Worm (Caenorhabditis elegans) whole organism, late embryonic: ENCODE results near the gene dhs-18.

Source experiments
- K02D7.2 ChIP-seq: sonication (generic microtip); optimal IDR thresholded peaks from 2 replicates; lab custom pipeline; 2017; ENCODE audit warnings: mild to moderate bottlenecking, missing genetic modification characterization, missing compliant biosample characterization
- K09A11.1 ChIP-seq: sonication (generic microtip); optimal IDR thresholded peaks from 2 replicates; lab custom pipeline; 2017; ENCODE audit warnings: antibody characterized with exemption, mild to moderate bottlenecking, missing genetic modification characterization, missing compliant biosample characterization; ENCODE audit not compliant: insufficient read depth
- T23F11.4 ChIP-seq: fragments of 200-800 bp; sonication (Bioruptor generic); optimal IDR thresholded peaks from 2 replicates; lab custom pipeline; 2018; ENCODE audit warnings: mild to moderate bottlenecking, missing genetic modification characterization, missing compliant biosample characterization
- Y22D7AL.16 ChIP-seq: sonication (generic microtip); optimal IDR thresholded peaks from 2 replicates; lab custom pipeline; 2016; ENCODE audit warnings: missing genetic modification characterization, missing compliant biosample characterization
- ahr-1 ChIP-seq: sonication (generic microtip); optimal IDR thresholded peaks from 2 replicates; lab custom pipeline; 2016; ENCODE audit warnings: missing genetic modification characterization, missing compliant biosample characterization
- ama-1 ChIP-seq: fragments of 150-350 bp; optimal IDR thresholded peaks from 2 replicates; lab custom pipeline; 2014
- ceh-14 ChIP-seq: sonication (generic microtip); optimal IDR thresholded peaks from 2 replicates; lab custom pipeline; 2016; ENCODE audit warnings: missing genotype, missing genetic modification characterization, missing compliant biosample characterization
- ceh-18 ChIP-seq: sonication (generic microtip); optimal IDR thresholded peaks from 2 replicates; lab custom pipeline; 2016; ENCODE audit warnings: missing genetic modification characterization, missing compliant biosample characterization
- ceh-19 ChIP-seq: fragments of 200-800 bp; sonication (Bioruptor generic); optimal IDR thresholded peaks from 2 replicates; lab custom pipeline; 2018; ENCODE audit warnings: mild to moderate bottlenecking, missing genetic modification characterization, missing compliant biosample characterization
- ceh-2 ChIP-seq: sonication (generic microtip); optimal IDR thresholded peaks from 2 replicates; lab custom pipeline; 2016; ENCODE audit warnings: missing genotype, missing genetic modification characterization, missing compliant biosample characterization
- ceh-24 ChIP-seq: sonication (generic microtip); optimal IDR thresholded peaks from 2 replicates; lab custom pipeline; 2016; ENCODE audit warnings: mild to moderate bottlenecking, missing genetic modification characterization, missing compliant biosample characterization
- ceh-30 ChIP-seq: fragments of 150-350 bp; optimal IDR thresholded peaks from 2 replicates; lab custom pipeline; 2014; ENCODE audit warnings: missing biosample characterization, missing genetic modification characterization
- ceh-31 ChIP-seq: sonication (generic microtip); optimal IDR thresholded peaks from 2 replicates; lab custom pipeline; 2016; ENCODE audit warnings: missing genetic modification characterization, missing compliant biosample characterization
- ceh-6 ChIP-seq: fragments of 200-800 bp; sonication (Bioruptor generic); optimal IDR thresholded peaks from 2 replicates; lab custom pipeline; 2018; ENCODE audit warnings: mild to moderate bottlenecking, missing genetic modification characterization, missing compliant biosample characterization
- che-1 ChIP-seq: sonication (generic microtip); optimal IDR thresholded peaks from 2 replicates; lab custom pipeline; 2016; ENCODE audit warnings: mild to moderate bottlenecking, missing genetic modification characterization, missing compliant biosample characterization
- dmd-4 ChIP-seq: sonication (generic microtip); optimal IDR thresholded peaks from 2 replicates; lab custom pipeline; 2016; ENCODE audit warnings: borderline replicate concordance, missing genetic modification characterization, missing compliant biosample characterization
- elt-2 ChIP-seq: sonication (generic microtip); optimal IDR thresholded peaks from 2 replicates; lab custom pipeline; 2016; ENCODE audit warnings: missing genetic modification reagents, missing genetic modification characterization, missing compliant biosample characterization
- ets-4 ChIP-seq: sonication (generic microtip); optimal IDR thresholded peaks from 2 replicates; lab custom pipeline; 2016; ENCODE audit warnings: missing genetic modification characterization, missing compliant biosample characterization
- eyg-1 ChIP-seq: sonication (generic microtip); optimal IDR thresholded peaks from 2 replicates; lab custom pipeline; 2016; ENCODE audit warnings: missing genotype, missing genetic modification characterization, missing compliant biosample characterization
- fkh-10 ChIP-seq: fragments of 150-350 bp; optimal IDR thresholded peaks from 2 replicates; lab custom pipeline; 2014; ENCODE audit warnings: missing biosample characterization, missing genetic modification reagents, missing genetic modification characterization
- gmeb-2 ChIP-seq: sonication (generic microtip); optimal IDR thresholded peaks from 2 replicates; lab custom pipeline; 2016; ENCODE audit warnings: missing genetic modification characterization, inconsistent platforms, missing compliant biosample characterization
- hlh-15 ChIP-seq: sonication (generic microtip); optimal IDR thresholded peaks from 2 replicates; lab custom pipeline; 2016; ENCODE audit warnings: missing genetic modification characterization, missing compliant biosample characterization
- hlh-6 ChIP-seq: sonication (generic microtip); optimal IDR thresholded peaks from 2 replicates; lab custom pipeline; 2016; ENCODE audit warnings: missing genotype, missing genetic modification characterization, missing compliant biosample characterization
- lim-6 ChIP-seq: sonication (generic microtip); optimal IDR thresholded peaks from 2 replicates; lab custom pipeline; 2016; ENCODE audit warnings: missing genetic modification characterization, missing compliant biosample characterization
- nfya-1 ChIP-seq: sonication (generic microtip); optimal IDR thresholded peaks from 2 replicates; lab custom pipeline; 2017; ENCODE audit warnings: missing genetic modification characterization, mild to moderate bottlenecking, missing compliant biosample characterization, antibody characterized with exemption, moderate library complexity
- nhr-11 ChIP-seq: fragments of 150-350 bp; optimal IDR thresholded peaks from 2 replicates; lab custom pipeline; 2014; ENCODE audit warnings: missing biosample characterization, missing genetic modification characterization
- nhr-232 ChIP-seq: sonication (generic microtip); optimal IDR thresholded peaks from 2 replicates; lab custom pipeline; 2016; ENCODE audit warnings: missing genetic modification characterization, missing compliant biosample characterization
- odd-2 ChIP-seq: sonication (generic microtip); optimal IDR thresholded peaks from 2 replicates; lab custom pipeline; 2017; ENCODE audit warnings: antibody characterized with exemption, mild to moderate bottlenecking, missing genetic modification characterization, missing compliant biosample characterization
- pat-9 ChIP-seq: fragments of 200-800 bp; sonication (Bioruptor generic); optimal IDR thresholded peaks from 2 replicates; lab custom pipeline; 2018; ENCODE audit warnings: mild to moderate bottlenecking, missing genetic modification characterization, moderate library complexity, missing compliant biosample characterization
- pax-1 ChIP-seq: fragments of 150-350 bp; optimal IDR thresholded peaks from 2 replicates; lab custom pipeline; 2014; ENCODE audit warnings: missing biosample characterization, missing genetic modification characterization
- pha-2 ChIP-seq: sonication (generic microtip); optimal IDR thresholded peaks from 2 replicates; lab custom pipeline; 2017; ENCODE audit warnings: mild to moderate bottlenecking, missing genetic modification characterization, missing compliant biosample characterization
- pha-4 ChIP-seq: fragments of 150-350 bp; optimal IDR thresholded peaks from 2 replicates; lab custom pipeline; 2018; ENCODE audit warnings: missing biosample characterization, missing genetic modification reagents, missing genetic modification characterization
- pqm-1 ChIP-seq: sonication (generic microtip); optimal IDR thresholded peaks from 2 replicates; lab custom pipeline; 2016; ENCODE audit warnings: missing genetic modification characterization, missing compliant biosample characterization
- pros-1 ChIP-seq: fragments of 150-350 bp; optimal IDR thresholded peaks from 2 replicates; lab custom pipeline; 2014; ENCODE audit warnings: missing biosample characterization, missing genetic modification reagents, missing genetic modification characterization
- ref-2 ChIP-seq: sonication (generic microtip); optimal IDR thresholded peaks from 2 replicates; lab custom pipeline; 2016; ENCODE audit warnings: missing genetic modification characterization, missing compliant biosample characterization
- rnt-1 ChIP-seq: sonication (generic microtip); optimal IDR thresholded peaks from 2 replicates; lab custom pipeline; 2016; ENCODE audit warnings: missing genetic modification characterization, missing compliant biosample characterization
- sdc-2 ChIP-seq: sonication (generic microtip); optimal IDR thresholded peaks from 2 replicates; lab custom pipeline; 2016; ENCODE audit warnings: missing genotype, missing genetic modification characterization, missing compliant biosample characterization
- sox-4 ChIP-seq: sonication (generic microtip); optimal IDR thresholded peaks from 2 replicates; lab custom pipeline; 2017; ENCODE audit warnings: mild to moderate bottlenecking, missing genetic modification characterization, inconsistent platforms, missing compliant biosample characterization
- tbx-2 ChIP-seq: sonication (generic microtip); optimal IDR thresholded peaks from 2 replicates; lab custom pipeline; 2016; ENCODE audit warnings: missing genetic modification characterization, missing compliant biosample characterization
- tbx-7 ChIP-seq: sonication (generic microtip); optimal IDR thresholded peaks from 2 replicates; lab custom pipeline; 2016; ENCODE audit warnings: missing genotype, missing genetic modification characterization, missing compliant biosample characterization
- unc-3 ChIP-seq, 2 experiments: fragments of 200-800 bp in 1 of 2; sonication (Bioruptor generic) in 1 of 2; sonication (generic microtip) in 1 of 2; conservative IDR thresholded peaks in 1 of 2; optimal IDR thresholded peaks in 1 of 2; 2 replicates each; pipeline versions ENCODE4 v1.3.6 to Lab custom; 2016 to 2022; ENCODE audit warnings: missing compliant biosample characterization in 2 of 2, missing genetic modification characterization in 2 of 2, missing genetic modification reagents in 1 of 2
- unc-42 ChIP-seq: sonication (generic microtip); optimal IDR thresholded peaks from 2 replicates; lab custom pipeline; 2016; ENCODE audit warnings: missing genotype, missing genetic modification characterization, missing compliant biosample characterization
- unc-55 ChIP-seq: sonication (generic microtip); optimal IDR thresholded peaks from 2 replicates; lab custom pipeline; 2017; ENCODE audit warnings: missing biosample characterization, missing genetic modification reagents, missing genetic modification characterization
- unc-86 ChIP-seq: sonication (generic microtip); optimal IDR thresholded peaks from 2 replicates; lab custom pipeline; 2016; ENCODE audit warnings: missing genetic modification characterization, missing compliant biosample characterization
- ztf-16 ChIP-seq: sonication (generic microtip); optimal IDR thresholded peaks from 2 replicates; lab custom pipeline; 2017; ENCODE audit warnings: missing genetic modification characterization, missing compliant biosample characterization

Gene dhs-18

ce11 chrV:11039379-11039954 lies 7.2 kb downstream of the dhs-18 start, which contains the start of gene pak-2 (continued):
- TF ChIP-seq sdc-2 (peak; percentile 36), tbx-2 (tag; lab: Kevin White, UChicago) (peak; percentile 98), pat-9 (tag; lab: Kevin White, UChicago) (no peak), ahr-1 (peak; percentile 77), ets-4 (tag; lab: Kevin White, UChicago) (peak; percentile 97), sox-4 (tag; lab: Kevin White, UChicago) (peak; percentile 0), pax-1 (peak; percentile 42), ztf-16 (tag; lab: Kevin White, UChicago) (peak; percentile 70), dmd-4 (peak; percentile 34), che-1 (tag; lab: Kevin White, UChicago) (peak; percentile 44), pha-4 (no peak), K02D7.2 (tag; lab: Kevin White, UChicago) (peak; percentile 62), ceh-6 (peak; percentile 43), fkh-10 (no peak)

- TF ChIP-seq rnt-1 = peak; percentile 32
- TF ChIP-seq unc-55 (GFP tag; lab: Kevin White, UChicago) = peak; percentile 92
- no peak for TF ChIP-seq pha-4
- TF ChIP-seq, all 69 proteins: peak for 2
Measured at ce11 chrV:11034748-11035147, 11.9 kb downstream of the dhs-18 start, which contains the start of gene pptr-2. TSS of gene pptr-2 (minus strand) at chrV:11034931.

ce11 chrV:11033241-11033640 lies 13.4 kb downstream of the dhs-18 start:
- TF ChIP-seq Y22D7AL.16 = no peak
- no peak for TF ChIP-seq ceh-2
- no peak for TF ChIP-seq fkh-10
- no peak for TF ChIP-seq hlh-6 (tag; lab: Kevin White, UChicago)
- no peak for TF ChIP-seq unc-42 (tag; lab: Kevin White, UChicago)
- no peak for TF ChIP-seq unc-86 (tag; lab: Kevin White, UChicago)
- TF ChIP-seq eyg-1 (tag; lab: Kevin White, UChicago) = no peak
- no peak for TF ChIP-seq ceh-31 (tag; lab: Kevin White, UChicago)
- TF ChIP-seq ceh-24 (tag; lab: Kevin White, UChicago) = no peak
- no peak for TF ChIP-seq ceh-18 (tag; lab: Kevin White, UChicago)
- no peak for TF ChIP-seq nfya-1 (tag; lab: Kevin White, UChicago)
- TF ChIP-seq hlh-15 (tag; lab: Kevin White, UChicago) = no peak
- TF ChIP-seq dmd-4 = no peak
- no peak for TF ChIP-seq sdc-2
- no peak for TF ChIP-seq tbx-2 (tag; lab: Kevin White, UChicago)
- no peak for TF ChIP-seq ceh-19

ce11 chrV:11030675-11031074 lies 16.0 kb downstream of the dhs-18 start:
- TF ChIP-seq ahr-1 = no peak
- TF ChIP-seq fkh-10 = no peak
- TF ChIP-seq ceh-2 = no peak
- TF ChIP-seq pha-2 (tag; lab: Kevin White, UChicago) = no peak
- no peak for TF ChIP-seq ceh-30
- TF ChIP-seq K09A11.1 (tag; lab: Kevin White, UChicago) = no peak
- TF ChIP-seq unc-55 (GFP tag; lab: Kevin White, UChicago) = no peak
- TF ChIP-seq pros-1 = no peak

ce11 chrV:11029309-11029708 lies 17.3 kb downstream of the dhs-18 start:
- peak; percentile 30 for TF ChIP-seq unc-42 (tag; lab: Kevin White, UChicago)
- TF ChIP-seq tbx-7 (tag; lab: Kevin White, UChicago) = peak; percentile 91
- TF ChIP-seq nhr-232 = no peak
- no peak for TF ChIP-seq odd-2
- TF ChIP-seq pqm-1 (tag; lab: Kevin White, UChicago) = no peak
- TF ChIP-seq ref-2 (tag; lab: Kevin White, UChicago) = peak; percentile 89
- peak; percentile 83 for TF ChIP-seq rnt-1
- no peak for TF ChIP-seq T23F11.4
- peak; percentile 25 for TF ChIP-seq ahr-1
- TF ChIP-seq che-1 (tag; lab: Kevin White, UChicago) = no peak
- TF ChIP-seq gmeb-2 (tag; lab: Kevin White, UChicago) = no peak
- TF ChIP-seq ama-1 = no peak
- peak; percentile 12 for TF ChIP-seq lim-6 (tag; lab: Kevin White, UChicago)
- TF ChIP-seq elt-2 = peak; percentile 64
- TF ChIP-seq ceh-14 (tag; lab: Kevin White, UChicago) = peak; percentile 85
- TF ChIP-seq fkh-10 = no peak
- no peak for TF ChIP-seq unc-3 (GFP tag; conservative IDR thresholded peaks at IDR 0.05; lab: Robert Waterston, UW)
- TF ChIP-seq unc-3 (tag; optimal IDR thresholded peaks at IDR 0.05; lab: Kevin White, UChicago) = no peak
- TF ChIP-seq pax-1 = peak; percentile 11
- TF ChIP-seq nhr-11 (tag; lab: Kevin White, UChicago) = no peak
- TF ChIP-seq hlh-15 (tag; lab: Kevin White, UChicago) = no peak
